Fruit fly (Drosophila melanogaster) whole organism, embryonic: ENCODE measurements around the gene spg.
A peak's percentile ranks its signal among the peaks of the same experiment; 100 is the strongest.

Source experiments
- ATbp ChIP-seq: fragments of 200-800 bp; sonication (Bioruptor generic); optimal IDR thresholded peaks from 2 replicates; lab custom pipeline; 2017; ENCODE audit warnings: missing biosample characterization, mild to moderate bottlenecking, missing genetic modification characterization, missing genetic modification reagents
- CG10654 ChIP-seq: fragments of 200-800 bp; sonication (Bioruptor generic); optimal IDR thresholded peaks from 2 replicates; lab custom pipeline; 2016; ENCODE audit warnings: missing biosample characterization, missing genetic modification characterization
- CG11695 ChIP-seq: fragments of 200-800 bp; sonication (Bioruptor generic); IDR thresholded peaks from 3 replicates; pipeline ENCODE4 v1.3.6; 2022; ENCODE audit warnings: missing biosample characterization, missing genetic modification characterization
- CG12155 ChIP-seq: fragments of 200-800 bp; sonication (Bioruptor generic); optimal IDR thresholded peaks from 3 replicates; lab custom pipeline; 2016; ENCODE audit warnings: missing biosample characterization, missing genetic modification characterization
- CG12659 ChIP-seq: fragments of 200-800 bp; sonication (Bioruptor generic); optimal IDR thresholded peaks from 3 replicates; lab custom pipeline; 2017; ENCODE audit warnings: mild to moderate bottlenecking, missing biosample characterization, missing genetic modification reagents, missing genetic modification characterization
- CG14014 ChIP-seq: fragments of 200-800 bp; sonication (Bioruptor generic); IDR thresholded peaks from 2 replicates; pipeline ENCODE4 v1.3.6; 2022; ENCODE audit warnings: missing biosample characterization, missing genetic modification characterization
- CG14965 ChIP-seq: fragments of 200-800 bp; sonication (Bioruptor generic); optimal IDR thresholded peaks from 2 replicates; lab custom pipeline; 2016; ENCODE audit warnings: missing biosample characterization, missing genetic modification characterization, borderline replicate concordance
- CG17385 ChIP-seq: fragments of 200-800 bp; sonication (Bioruptor generic); optimal IDR thresholded peaks from 3 replicates; lab custom pipeline; 2018; ENCODE audit warnings: missing biosample characterization, mild to moderate bottlenecking, missing genetic modification characterization
- CG18011 ChIP-seq: fragments of 200-800 bp; sonication (Bioruptor generic); optimal IDR thresholded peaks from 2 replicates; lab custom pipeline; 2017; ENCODE audit warnings: missing biosample characterization, missing genetic modification characterization, mild to moderate bottlenecking, moderate library complexity, missing genotype
- CG2116 ChIP-seq: fragments of 200-800 bp; sonication (Bioruptor generic); optimal IDR thresholded peaks from 3 replicates; lab custom pipeline; 2018; ENCODE audit warnings: missing biosample characterization, mild to moderate bottlenecking, missing genetic modification characterization
- CG3726 ChIP-seq: fragments of 200-800 bp; sonication (Bioruptor generic); IDR thresholded peaks from 3 replicates; pipeline ENCODE4, ENCODE4 v1.3.6; 2022; ENCODE audit warnings: missing biosample characterization, missing genetic modification characterization
- CG5180 ChIP-seq: fragments of 200-800 bp; sonication (Bioruptor generic); optimal IDR thresholded peaks from 3 replicates; lab custom pipeline; 2017; ENCODE audit warnings: missing biosample characterization, missing genetic modification characterization, mild to moderate bottlenecking, moderate library complexity, missing genetic modification reagents
- CG6791 ChIP-seq: fragments of 200-800 bp; sonication (Bioruptor generic); IDR thresholded peaks from 3 replicates; pipeline ENCODE4 v1.3.6; 2022; ENCODE audit warnings: missing biosample characterization, missing genetic modification characterization; ENCODE audit not compliant: partially characterized antibody
- CG8388 ChIP-seq: fragments of 200-800 bp; sonication (Bioruptor generic); optimal IDR thresholded peaks from 2 replicates; lab custom pipeline; 2019; ENCODE audit warnings: missing biosample characterization, mild to moderate bottlenecking, missing genetic modification characterization, moderate library complexity
- CG9215 ChIP-seq: fragments of 200-800 bp; sonication (Bioruptor generic); IDR thresholded peaks from 2 replicates; pipeline ENCODE4 v1.3.6; 2022; ENCODE audit warnings: missing biosample characterization, missing genetic modification characterization
- CG9727 ChIP-seq: fragments of 200-800 bp; sonication (Bioruptor generic); optimal IDR thresholded peaks from 3 replicates; lab custom pipeline; 2017; ENCODE audit warnings: missing biosample characterization, mild to moderate bottlenecking, missing genetic modification characterization
- CHES-1-like ChIP-seq: fragments of 200-800 bp; sonication (Bioruptor generic); optimal IDR thresholded peaks from 2 replicates; lab custom pipeline; 2016; ENCODE audit warnings: missing biosample characterization, missing genetic modification characterization
- Deaf1 ChIP-seq: fragments of 200-800 bp; optimal IDR thresholded peaks from 3 replicates; lab custom pipeline; 2019; ENCODE audit warnings: missing biosample characterization, mild to moderate bottlenecking, missing genetic modification characterization, moderate library complexity
- HLH54F ChIP-seq: fragments of 200-800 bp; sonication (Bioruptor generic); optimal IDR thresholded peaks from 3 replicates; lab custom pipeline; 2016; ENCODE audit warnings: missing biosample characterization, missing genetic modification characterization
- Hr78 ChIP-seq, 2 experiments: fragments of 200-800 bp in 1 of 2; fragments of >200 bp in 1 of 2; sonication (Bioruptor generic) in 1 of 2; optimal IDR thresholded peaks; 2 replicates each; lab custom pipeline; 2017 to 2019; ENCODE audit warnings: missing biosample characterization in 2 of 2, missing genetic modification characterization in 2 of 2, mild to moderate bottlenecking in 1 of 2, moderate library complexity in 1 of 2
- Hsf ChIP-seq: fragments of 200-800 bp; sonication (Bioruptor generic); optimal IDR thresholded peaks from 3 replicates; lab custom pipeline; 2016; ENCODE audit warnings: missing biosample characterization, missing genetic modification characterization
- Neu2 ChIP-seq: fragments of 200-800 bp; sonication (Bioruptor generic); optimal IDR thresholded peaks from 3 replicates; lab custom pipeline; 2016; ENCODE audit warnings: missing biosample characterization, missing genetic modification characterization, borderline replicate concordance
- Poxn ChIP-seq: fragments of 200-800 bp; sonication (Bioruptor generic); IDR thresholded peaks from 2 replicates; pipeline ENCODE4 v1.3.6; 2022; ENCODE audit warnings: missing biosample characterization, missing genetic modification characterization
- Spps ChIP-seq: fragments of 200-800 bp; sonication (Bioruptor generic); optimal IDR thresholded peaks from 2 replicates; lab custom pipeline; 2018; ENCODE audit warnings: missing biosample characterization, mild to moderate bottlenecking, missing genetic modification characterization
- Trl ChIP-seq, 3 experiments: fragments of >200 bp in 2 of 3; fragments of 200-800 bp in 1 of 3; sonication (Bioruptor generic) in 1 of 3; optimal IDR thresholded peaks; 2 replicates in 1 of 3; 3 replicates in 2 of 3; lab custom pipeline; 2016 to 2017; ENCODE audit warnings: missing biosample characterization in 1 of 3, missing genetic modification characterization in 1 of 3
- Xrp1 ChIP-seq: fragments of 200-800 bp; sonication (Bioruptor generic); IDR thresholded peaks from 2 replicates; pipeline ENCODE4 v1.3.6; 2022; ENCODE audit warnings: missing biosample characterization, missing genetic modification characterization
- amos ChIP-seq: fragments of 200-800 bp; sonication (Bioruptor generic); IDR thresholded peaks from 2 replicates; pipeline ENCODE4 v1.3.6; 2022; ENCODE audit warnings: missing biosample characterization, missing genetic modification characterization; ENCODE audit not compliant: partially characterized antibody
- ara ChIP-seq: fragments of 200-800 bp; sonication (Bioruptor generic); IDR thresholded peaks from 2 replicates; pipeline ENCODE4 v1.3.6; 2022; ENCODE audit warnings: missing biosample characterization, missing genetic modification characterization
- caup ChIP-seq: fragments of 200-800 bp; sonication (Bioruptor generic); optimal IDR thresholded peaks from 3 replicates; lab custom pipeline; 2017; ENCODE audit warnings: missing biosample characterization, mild to moderate bottlenecking, missing genetic modification characterization, moderate library complexity; ENCODE audit not compliant: severe bottlenecking
- cg ChIP-seq: fragments of 200-800 bp; sonication (Bioruptor generic); optimal IDR thresholded peaks from 3 replicates; lab custom pipeline; 2019; ENCODE audit warnings: missing biosample characterization, mild to moderate bottlenecking, missing genetic modification characterization, moderate library complexity
- da ChIP-seq: fragments of 200-800 bp; sonication (Bioruptor generic); optimal IDR thresholded peaks from 2 replicates; lab custom pipeline; 2016; ENCODE audit warnings: missing biosample characterization, missing genetic modification characterization
- danr ChIP-seq: fragments of 200-800 bp; sonication (Bioruptor generic); IDR thresholded peaks from 2 replicates; pipeline ENCODE4 v1.3.6; 2022; ENCODE audit warnings: missing biosample characterization, missing genetic modification characterization
- dm ChIP-seq: fragments of 200-800 bp; sonication (Bioruptor generic); optimal IDR thresholded peaks from 3 replicates; lab custom pipeline; 2016; ENCODE audit warnings: missing biosample characterization, missing genetic modification characterization
- exex ChIP-seq: fragments of 200-800 bp; sonication (Bioruptor generic); optimal IDR thresholded peaks from 4 replicates; lab custom pipeline; 2018; ENCODE audit warnings: missing biosample characterization, mild to moderate bottlenecking, missing genetic modification characterization, moderate library complexity
- fu2 ChIP-seq: fragments of 200-800 bp; sonication (Bioruptor generic); optimal IDR thresholded peaks from 2 replicates; lab custom pipeline; 2016; ENCODE audit warnings: missing biosample characterization, missing genetic modification characterization
- gcm ChIP-seq: fragments of 200-800 bp; sonication (Bioruptor generic); optimal IDR thresholded peaks from 2 replicates; lab custom pipeline; 2019; ENCODE audit warnings: missing biosample characterization, mild to moderate bottlenecking, missing genetic modification characterization, moderate library complexity
- jumu ChIP-seq: fragments of 200-800 bp; sonication (Bioruptor generic); optimal IDR thresholded peaks from 3 replicates; lab custom pipeline; 2016; ENCODE audit warnings: missing biosample characterization, missing genetic modification characterization
- lola ChIP-seq, 3 experiments: fragments of >200 bp in 2 of 3; fragments of 200-800 bp in 1 of 3; sonication (Bioruptor generic) in 1 of 3; optimal IDR thresholded peaks; 2 replicates each; lab custom pipeline; 2017 to 2019; ENCODE audit warnings: missing biosample characterization in 3 of 3, missing genetic modification characterization in 3 of 3, mild to moderate bottlenecking in 1 of 3, moderate library complexity in 1 of 3
- nerfin-2 ChIP-seq: fragments of 200-800 bp; sonication (Bioruptor generic); IDR thresholded peaks from 2 replicates; pipeline ENCODE4 v1.3.6; 2022; ENCODE audit warnings: missing biosample characterization, missing genetic modification characterization; ENCODE audit not compliant: partially characterized antibody
- nom ChIP-seq: fragments of 200-800 bp; sonication (Bioruptor generic); optimal IDR thresholded peaks from 2 replicates; lab custom pipeline; 2017; ENCODE audit warnings: missing biosample characterization, missing genetic modification characterization, mild to moderate bottlenecking, moderate library complexity, missing genetic modification reagents
- oc ChIP-seq: fragments of 200-800 bp; sonication (Bioruptor generic); optimal IDR thresholded peaks from 2 replicates; lab custom pipeline; 2018; ENCODE audit warnings: missing biosample characterization, mild to moderate bottlenecking, missing genetic modification characterization, moderate library complexity
- repo ChIP-seq: fragments of 200-800 bp; sonication (Bioruptor generic); optimal IDR thresholded peaks from 2 replicates; lab custom pipeline; 2016; ENCODE audit warnings: missing biosample characterization, missing genetic modification characterization
- sqz ChIP-seq: fragments of 200-800 bp; sonication (Bioruptor generic); optimal IDR thresholded peaks from 3 replicates; lab custom pipeline; 2018; ENCODE audit warnings: missing biosample characterization, mild to moderate bottlenecking, missing genetic modification characterization
- tin ChIP-seq: fragments of 200-800 bp; sonication (Bioruptor generic); optimal IDR thresholded peaks from 3 replicates; lab custom pipeline; 2016; ENCODE audit warnings: missing biosample characterization, missing genetic modification characterization
- tna ChIP-seq: fragments of 200-800 bp; sonication (Bioruptor generic); IDR thresholded peaks from 2 replicates; pipeline ENCODE4 v1.3.6; 2022; ENCODE audit warnings: missing biosample characterization, missing genetic modification characterization; ENCODE audit not compliant: partially characterized antibody
- zen2 ChIP-seq: fragments of 200-800 bp; sonication (Bioruptor generic); IDR thresholded peaks from 3 replicates; pipeline ENCODE4 v1.3.6; 2022; ENCODE audit warnings: missing biosample characterization, missing genetic modification characterization; ENCODE audit not compliant: partially characterized antibody

spg gene

dm6 chr3R:28887559-28888432 lies 42.7 kb downstream of the spg start, which contains the start of the genes CG33203 and Doa (continued):
- TF ChIP-seq ATbp (GFP tag; lab: Kevin White, UChicago) (no peak), da (GFP tag; lab: Kevin White, UChicago) (no peak), Hsf (GFP tag; lab: Kevin White, UChicago) (peak; percentile 62), CG10654 (GFP tag; lab: Kevin White, UChicago) (peak; percentile 31), oc (tag; lab: Kevin White, UChicago) (peak; percentile 32), cg (no peak), Hr78 (GFP tag; optimal IDR thresholded peaks at IDR 0.05; lab: Kevin White, UChicago) (no peak), repo (GFP tag; lab: Kevin White, UChicago) (peak; percentile 18), CG5180 (GFP tag; lab: Kevin White, UChicago) (no peak), dm (GFP tag; lab: Kevin White, UChicago) (no peak), sqz (GFP tag; lab: Kevin White, UChicago) (no peak), Xrp1 (peak; percentile 14; the same call in 1 of the 2 replicates), Spps (no peak), CG14014 (GFP tag; lab: Robert Waterston, UW) (no peak), Deaf1 (peak; percentile 27), CG6791 (peak; percentile 85), CG12155 (GFP tag; lab: Kevin White, UChicago) (peak; percentile 25), Poxn (GFP tag; lab: Robert Waterston, UW) (no peak), HLH54F (peak; percentile 67), CG18011 (GFP tag; lab: Kevin White, UChicago) (peak; percentile 20), lola (GFP tag; optimal IDR thresholded peaks at IDR 0.05; lab: Kevin White, UChicago) (no peak), Trl (optimal IDR thresholded peaks at IDR 0.05; lab: Kevin White, UChicago) (no peak), Trl (GFP tag; optimal IDR thresholded peaks at IDR 0.05; lab: Kevin White, UChicago) (peak; percentile 47), nom (GFP tag; lab: Kevin White, UChicago) (no peak), danr (GFP tag; lab: Robert Waterston, UW) (no peak), CG3726 (GFP tag; lab: Robert Waterston, UW) (0 out of 3 replicates have a peak, but pooled peaks have one; percentile 37), CG9215 (peak; percentile 27; the same call in 1 of the 2 replicates), exex (tag; lab: Kevin White, UChicago) (no peak), gcm (GFP tag; lab: Kevin White, UChicago) (no peak), amos (GFP tag; lab: Robert Waterston, UW) (peak; percentile 90), tin (GFP tag; lab: Kevin White, UChicago) (peak; percentile 9), CG17385 (GFP tag; lab: Kevin White, UChicago) (no peak), caup (GFP tag; lab: Kevin White, UChicago) (peak; percentile 25), tna (GFP tag; lab: Robert Waterston, UW) (peak; percentile 46), CG9727 (peak; percentile 26), zen2 (GFP tag; lab: Robert Waterston, UW) (peak; percentile 75), nerfin-2 (GFP tag; lab: Robert Waterston, UW) (peak; percentile 77), fu2 (peak; percentile 30), CG2116 (GFP tag; lab: Kevin White, UChicago) (peak; percentile 100), jumu (peak; percentile 72), CG11695 (GFP tag; lab: Robert Waterston, UW) (no peak), CG12659 (GFP tag; lab: Kevin White, UChicago) (peak; percentile 55), ara (GFP tag; lab: Robert Waterston, UW) (no peak), CG8388 (GFP tag; lab: Kevin White, UChicago) (peak; percentile 6), CHES-1-like (GFP tag; lab: Kevin White, UChicago) (peak; percentile 53), Neu2 (GFP tag; lab: Kevin White, UChicago) (no peak), CG14965 (GFP tag; lab: Kevin White, UChicago) (no peak)
